Fruit fly (Drosophila melanogaster): ENCODE measurements around the gene Ucp4C.

Ucp4C gene

dm6 chr2L:5979957-5980861 lies 11.8 kb downstream of the Ucp4C start (continued):
- TF ChIP-seq corto (GFP tag; optimal IDR thresholded peaks at IDR 0.05): no peak
- TF ChIP-seq unpg (GFP tag; optimal IDR thresholded peaks at IDR 0.05): peak; percentile 19
- no peak for TF ChIP-seq shn (GFP tag; optimal IDR thresholded peaks at IDR 0.05)
- TF ChIP-seq tx (GFP tag; optimal IDR thresholded peaks at IDR 0.05): no peak
- TF ChIP-seq CG7928 (GFP tag; optimal IDR thresholded peaks at IDR 0.05): no peak
- peak; percentile 26 for TF ChIP-seq CG10147 (GFP tag; optimal IDR thresholded peaks at IDR 0.05)
- peak; percentile 9 for TF ChIP-seq lilli (GFP tag; optimal IDR thresholded peaks at IDR 0.05)
- peak; percentile 42 for TF ChIP-seq CG7987 (GFP tag; optimal IDR thresholded peaks at IDR 0.05)
- TF ChIP-seq Bgb (GFP tag; IDR thresholded peaks at IDR 0.05; ENCODE audit: partially characterized antibody): no peak
- TF ChIP-seq kni (GFP tag; optimal IDR thresholded peaks at IDR 0.05): peak; percentile 61
- no peak for TF ChIP-seq CG12744 (GFP tag; optimal IDR thresholded peaks at IDR 0.05)
- TF ChIP-seq knrl (GFP tag; IDR thresholded peaks at IDR 0.05; ENCODE audit: partially characterized antibody): no peak
- no peak for TF ChIP-seq NC2α (GFP tag; optimal IDR thresholded peaks at IDR 0.05)
- TF ChIP-seq CG15269 (tag; optimal IDR thresholded peaks at IDR 0.05): peak; percentile 4
- no peak for TF ChIP-seq sim (GFP tag; IDR thresholded peaks at IDR 0.05)
- TF ChIP-seq gem (tag; optimal IDR thresholded peaks at IDR 0.05): no peak
- TF ChIP-seq Antp (GFP tag; optimal IDR thresholded peaks at IDR 0.05): no peak
- no peak for TF ChIP-seq Poxn (GFP tag; IDR thresholded peaks at IDR 0.05)
- TF ChIP-seq Dek (tag; optimal IDR thresholded peaks at IDR 0.05): no peak
- TF ChIP-seq prd (optimal IDR thresholded peaks at IDR 0.05): no peak
- no peak for TF ChIP-seq prd (GFP tag; IDR thresholded peaks at IDR 0.05)
- peak; percentile 31 for TF ChIP-seq Asciz (GFP tag; optimal IDR thresholded peaks at IDR 0.05)
- TF ChIP-seq sqz (GFP tag; optimal IDR thresholded peaks at IDR 0.05): peak; percentile 6
- TF ChIP-seq dati (GFP tag; IDR thresholded peaks at IDR 0.05): no peak
- TF ChIP-seq Hand (GFP tag; optimal IDR thresholded peaks at IDR 0.05): peak; percentile 64
- peak; percentile 53 for TF ChIP-seq CG13296 (GFP tag; optimal IDR thresholded peaks at IDR 0.05)
- peak; percentile 1 for TF ChIP-seq tin (GFP tag; optimal IDR thresholded peaks at IDR 0.05)
- no peak for TF ChIP-seq nerfin-2 (GFP tag; IDR thresholded peaks at IDR 0.05; ENCODE audit: partially characterized antibody)
- TF ChIP-seq CG10565 (GFP tag; optimal IDR thresholded peaks at IDR 0.05): no peak
- TF ChIP-seq grau (tag; optimal IDR thresholded peaks at IDR 0.05): peak; percentile 33
- no peak for TF ChIP-seq pum (GFP tag; optimal IDR thresholded peaks at IDR 0.05)
- TF ChIP-seq ham (GFP tag; IDR thresholded peaks at IDR 0.05): no peak
- TF ChIP-seq CG18599 (GFP tag; optimal IDR thresholded peaks at IDR 0.05): peak; percentile 67
- TF ChIP-seq CG11723 (GFP tag; optimal IDR thresholded peaks at IDR 0.05): no peak
- TF ChIP-seq D19B (GFP tag; optimal IDR thresholded peaks at IDR 0.05): no peak
- TF ChIP-seq TFAM (GFP tag; optimal IDR thresholded peaks at IDR 0.05): no peak
- no peak for TF ChIP-seq HHEX (GFP tag; optimal IDR thresholded peaks at IDR 0.05)
- no peak for TF ChIP-seq CG6683 (GFP tag; optimal IDR thresholded peaks at IDR 0.05)
- TF ChIP-seq grn (GFP tag; optimal IDR thresholded peaks at IDR 0.05): peak; percentile 4
- TF ChIP-seq Spps (tag; optimal IDR thresholded peaks at IDR 0.05): peak; percentile 24
- TF ChIP-seq Side (GFP tag; optimal IDR thresholded peaks at IDR 0.05): peak; percentile 39
- peak; percentile 13 for TF ChIP-seq CG18011 (GFP tag; optimal IDR thresholded peaks at IDR 0.05)
- no peak for TF ChIP-seq luna (GFP tag; optimal IDR thresholded peaks at IDR 0.05)
- peak; percentile 26 for TF ChIP-seq gcm (GFP tag; optimal IDR thresholded peaks at IDR 0.05)
- no peak for TF ChIP-seq CG14965 (GFP tag; optimal IDR thresholded peaks at IDR 0.05; ENCODE audit: borderline replicate concordance)
- TF ChIP-seq Awh (GFP tag; IDR thresholded peaks at IDR 0.05): no peak
- TF ChIP-seq wek (GFP tag; optimal IDR thresholded peaks at IDR 0.05): peak; percentile 57
- TF ChIP-seq Max (GFP tag; optimal IDR thresholded peaks at IDR 0.05): no peak
